Fruit fly (Drosophila melanogaster) whole organism, embryonic: ENCODE data around the gene CG10254.

Source experiments
- Atf3 ChIP-seq: fragments of 200-800 bp; sonication (Bioruptor generic); optimal IDR thresholded peaks from 3 replicates; lab custom pipeline; 2016; ENCODE audit warnings: missing biosample characterization, missing genetic modification characterization
- CG10431 ChIP-seq: fragments of 200-800 bp; sonication (Bioruptor generic); optimal IDR thresholded peaks from 3 replicates; lab custom pipeline; 2018; ENCODE audit warnings: missing biosample characterization, mild to moderate bottlenecking, missing genetic modification characterization
- CG11723 ChIP-seq: fragments of 200-800 bp; sonication (Bioruptor generic); optimal IDR thresholded peaks from 2 replicates; lab custom pipeline; 2017; ENCODE audit warnings: missing biosample characterization, mild to moderate bottlenecking, missing genetic modification characterization
- CG12744 ChIP-seq: fragments of 200-800 bp; sonication (Bioruptor generic); optimal IDR thresholded peaks from 2 replicates; lab custom pipeline; 2016; ENCODE audit warnings: missing biosample characterization, missing genetic modification characterization
- CG15011 ChIP-seq: fragments of 200-800 bp; sonication (Bioruptor generic); optimal IDR thresholded peaks from 3 replicates; lab custom pipeline; 2018; ENCODE audit warnings: missing biosample characterization, mild to moderate bottlenecking, missing genetic modification characterization
- CG15073 ChIP-seq: fragments of 200-800 bp; sonication (Bioruptor generic); optimal IDR thresholded peaks from 2 replicates; lab custom pipeline; 2016; ENCODE audit warnings: missing biosample characterization, missing genetic modification characterization
- CG15269 ChIP-seq: fragments of 200-800 bp; sonication (Bioruptor generic); optimal IDR thresholded peaks from 2 replicates; lab custom pipeline; 2018; ENCODE audit warnings: missing biosample characterization, mild to moderate bottlenecking, missing genetic modification characterization, moderate library complexity
- CG17385 ChIP-seq: fragments of 200-800 bp; sonication (Bioruptor generic); optimal IDR thresholded peaks from 3 replicates; lab custom pipeline; 2018; ENCODE audit warnings: missing biosample characterization, mild to moderate bottlenecking, missing genetic modification characterization
- CG17802 ChIP-seq: fragments of 200-800 bp; sonication (Bioruptor generic); optimal IDR thresholded peaks from 2 replicates; lab custom pipeline; 2018; ENCODE audit warnings: missing biosample characterization, mild to moderate bottlenecking, missing genetic modification characterization, moderate library complexity
- CG17829 ChIP-seq: fragments of 200-800 bp; optimal IDR thresholded peaks from 2 replicates; lab custom pipeline; 2019; ENCODE audit warnings: missing biosample characterization, mild to moderate bottlenecking, missing genetic modification characterization, moderate library complexity
- CG30431 ChIP-seq: fragments of 200-800 bp; sonication (Bioruptor generic); optimal IDR thresholded peaks from 2 replicates; lab custom pipeline; 2017; ENCODE audit warnings: missing biosample characterization, missing genetic modification characterization
- CG31388 ChIP-seq: fragments of 200-800 bp; sonication (Bioruptor generic); optimal IDR thresholded peaks from 2 replicates; lab custom pipeline; 2016; ENCODE audit warnings: missing biosample characterization, missing genetic modification characterization
- CG42726 ChIP-seq: fragments of 200-800 bp; sonication (Bioruptor generic); IDR thresholded peaks from 2 replicates; pipeline ENCODE4 v1.3.6; 2022; ENCODE audit warnings: missing biosample characterization, missing genetic modification characterization; ENCODE audit not compliant: partially characterized antibody
- CG4282 ChIP-seq: fragments of 200-800 bp; sonication (Bioruptor generic); optimal IDR thresholded peaks from 2 replicates; lab custom pipeline; 2016; ENCODE audit warnings: missing biosample characterization, missing genetic modification characterization
- CG4404 ChIP-seq: fragments of 200-800 bp; sonication (Bioruptor generic); IDR thresholded peaks from 2 replicates; pipeline ENCODE4 v1.3.6; 2022; ENCODE audit warnings: missing biosample characterization, missing genetic modification characterization
- CG4424 ChIP-seq: fragments of 200-800 bp; sonication (Bioruptor generic); optimal IDR thresholded peaks from 3 replicates; lab custom pipeline; 2016; ENCODE audit warnings: missing biosample characterization, missing genetic modification characterization
- CG6813 ChIP-seq: fragments of 200-800 bp; sonication (Bioruptor generic); optimal IDR thresholded peaks from 2 replicates; lab custom pipeline; 2017; ENCODE audit warnings: missing biosample characterization, missing genetic modification characterization, mild to moderate bottlenecking, moderate library complexity, missing genetic modification reagents
- CG7357 ChIP-seq: fragments of 200-800 bp; sonication (Bioruptor generic); IDR thresholded peaks from 3 replicates; pipeline ENCODE4 v1.3.6; 2022; ENCODE audit warnings: missing biosample characterization, missing genetic modification characterization
- CG7745 ChIP-seq: fragments of 200-800 bp; sonication (Bioruptor generic); optimal IDR thresholded peaks from 2 replicates; lab custom pipeline; 2018; ENCODE audit warnings: missing biosample characterization, mild to moderate bottlenecking, missing genetic modification characterization, moderate library complexity
- CG9797 ChIP-seq: fragments of 200-800 bp; sonication (Bioruptor generic); optimal IDR thresholded peaks from 3 replicates; lab custom pipeline; 2018; ENCODE audit warnings: missing biosample characterization, mild to moderate bottlenecking, missing genetic modification characterization
- CrebB ChIP-seq: fragments of 200-800 bp; sonication (Bioruptor generic); optimal IDR thresholded peaks from 3 replicates; lab custom pipeline; 2018; ENCODE audit warnings: missing biosample characterization, mild to moderate bottlenecking, missing genetic modification characterization
- D19B ChIP-seq: fragments of 200-800 bp; sonication (Bioruptor generic); optimal IDR thresholded peaks from 2 replicates; lab custom pipeline; 2017; ENCODE audit warnings: missing biosample characterization, mild to moderate bottlenecking, missing genetic modification characterization
- Doc3 ChIP-seq: fragments of 200-800 bp; sonication (Bioruptor generic); IDR thresholded peaks from 3 replicates; pipeline ENCODE4 v1.3.6; 2022; ENCODE audit warnings: missing biosample characterization, missing genetic modification characterization; ENCODE audit not compliant: partially characterized antibody
- ERR ChIP-seq: fragments of 200-800 bp; sonication (Bioruptor generic); optimal IDR thresholded peaks from 2 replicates; lab custom pipeline; 2016; ENCODE audit warnings: missing biosample characterization, missing genetic modification characterization
- Mad ChIP-seq: fragments of 200-800 bp; sonication (Bioruptor generic); optimal IDR thresholded peaks from 2 replicates; lab custom pipeline; 2016; ENCODE audit warnings: missing biosample characterization, missing genetic modification characterization
- Max ChIP-seq: fragments of 200-800 bp; sonication (Bioruptor generic); optimal IDR thresholded peaks from 2 replicates; lab custom pipeline; 2016; ENCODE audit warnings: missing biosample characterization, mild to moderate bottlenecking, missing genetic modification characterization
- Med ChIP-seq: fragments of 200-800 bp; sonication (Bioruptor generic); peaks from one replicate; lab custom pipeline; 2016; ENCODE audit warnings: missing biosample characterization, missing genetic modification characterization, mild to moderate bottlenecking, inconsistent platforms, moderate library complexity
- Nf-YB ChIP-seq: fragments of 200-800 bp; sonication (Bioruptor generic); optimal IDR thresholded peaks from 3 replicates; lab custom pipeline; 2019; ENCODE audit warnings: missing biosample characterization, mild to moderate bottlenecking, missing genetic modification characterization, moderate library complexity
- NfI ChIP-seq: fragments of 200-800 bp; sonication (Bioruptor generic); optimal IDR thresholded peaks from 3 replicates; lab custom pipeline; 2018; ENCODE audit warnings: missing biosample characterization, mild to moderate bottlenecking, missing genetic modification characterization, moderate library complexity
- Six4 ChIP-seq: fragments of 200-800 bp; sonication (Bioruptor generic); optimal IDR thresholded peaks from 2 replicates; lab custom pipeline; 2016; ENCODE audit warnings: missing biosample characterization, missing genetic modification characterization
- Taf1 ChIP-seq: fragments of 200-800 bp; sonication (Bioruptor generic); IDR thresholded peaks from 2 replicates; pipeline ENCODE4 v1.3.6; 2022; ENCODE audit warnings: missing biosample characterization, missing genetic modification characterization
- bbx ChIP-seq: fragments of 200-800 bp; sonication (Bioruptor generic); IDR thresholded peaks from 2 replicates; pipeline ENCODE4 v1.3.6; 2022; ENCODE audit warnings: missing biosample characterization, missing genetic modification characterization; ENCODE audit not compliant: partially characterized antibody
- btn ChIP-seq: fragments of 200-800 bp; sonication (Bioruptor generic); optimal IDR thresholded peaks from 2 replicates; lab custom pipeline; 2016; ENCODE audit warnings: missing biosample characterization, missing genetic modification characterization
- ci ChIP-seq: fragments of 200-800 bp; sonication (Bioruptor generic); IDR thresholded peaks from 3 replicates; pipeline ENCODE4 v1.3.6; 2022; ENCODE audit warnings: missing biosample characterization, missing genetic modification characterization
- dati ChIP-seq: fragments of 200-800 bp; sonication (Bioruptor generic); IDR thresholded peaks from 2 replicates; pipeline ENCODE4 v1.3.6; 2022; ENCODE audit warnings: missing biosample characterization, missing genetic modification characterization
- dysf ChIP-seq: fragments of 200-800 bp; sonication (Bioruptor generic); IDR thresholded peaks from 3 replicates; pipeline ENCODE4 v1.3.6; 2022; ENCODE audit warnings: missing biosample characterization, missing genetic modification characterization
- exex ChIP-seq: fragments of 200-800 bp; sonication (Bioruptor generic); optimal IDR thresholded peaks from 4 replicates; lab custom pipeline; 2018; ENCODE audit warnings: missing biosample characterization, mild to moderate bottlenecking, missing genetic modification characterization, moderate library complexity
- grau ChIP-seq: fragments of 200-800 bp; optimal IDR thresholded peaks from 3 replicates; lab custom pipeline; 2019; ENCODE audit warnings: missing biosample characterization, mild to moderate bottlenecking, missing genetic modification characterization, moderate library complexity
- ind ChIP-seq: fragments of 200-800 bp; sonication (Bioruptor generic); optimal IDR thresholded peaks from 3 replicates; lab custom pipeline; 2016; ENCODE audit warnings: missing biosample characterization, missing genetic modification characterization
- lmd ChIP-seq: fragments of 200-800 bp; sonication (Bioruptor generic); IDR thresholded peaks from 2 replicates; pipeline ENCODE4 v1.3.6; 2022; ENCODE audit warnings: missing biosample characterization, missing genetic modification characterization
- lov ChIP-seq, 2 experiments: fragments of 200-800 bp in 1 of 2; fragments of >200 bp in 1 of 2; sonication (Bioruptor generic) in 1 of 2; IDR thresholded peaks in 1 of 2; optimal IDR thresholded peaks in 1 of 2; 2 replicates in 1 of 2; 3 replicates in 1 of 2; pipeline versions ENCODE4 v1.3.6 to Lab custom; 2017 to 2022; ENCODE audit warnings: missing biosample characterization in 1 of 2, missing genetic modification characterization in 1 of 2
- nerfin-2 ChIP-seq: fragments of 200-800 bp; sonication (Bioruptor generic); IDR thresholded peaks from 2 replicates; pipeline ENCODE4 v1.3.6; 2022; ENCODE audit warnings: missing biosample characterization, missing genetic modification characterization; ENCODE audit not compliant: partially characterized antibody
- peb ChIP-seq: fragments of 200-800 bp; sonication (Bioruptor generic); IDR thresholded peaks from 2 replicates; pipeline ENCODE4 v1.3.6; 2022; ENCODE audit warnings: missing biosample characterization, missing genetic modification characterization
- phol ChIP-seq: fragments of 200-800 bp; sonication (Bioruptor generic); optimal IDR thresholded peaks from 3 replicates; lab custom pipeline; 2018; ENCODE audit warnings: missing biosample characterization, mild to moderate bottlenecking, missing genetic modification characterization, moderate library complexity
- pros ChIP-seq: fragments of 200-800 bp; sonication (Bioruptor generic); optimal IDR thresholded peaks from 3 replicates; lab custom pipeline; 2019; ENCODE audit warnings: missing biosample characterization, mild to moderate bottlenecking, missing genetic modification characterization, moderate library complexity
- slbo ChIP-seq: fragments of 200-800 bp; sonication (Bioruptor generic); IDR thresholded peaks from 2 replicates; pipeline ENCODE4 v1.3.6; 2022; ENCODE audit warnings: missing biosample characterization, missing genetic modification characterization
- stwl ChIP-seq: fragments of 200-800 bp; sonication (Bioruptor generic); optimal IDR thresholded peaks from 3 replicates; lab custom pipeline; 2018; ENCODE audit warnings: missing biosample characterization, mild to moderate bottlenecking, missing genetic modification characterization, moderate library complexity
- tio ChIP-seq: fragments of 200-800 bp; sonication (Bioruptor generic); optimal IDR thresholded peaks from 2 replicates; lab custom pipeline; 2017; ENCODE audit warnings: missing biosample characterization, missing genetic modification characterization, inconsistent platforms
- vfl ChIP-seq: fragments of 200-800 bp; sonication (Bioruptor generic); optimal IDR thresholded peaks from 2 replicates; lab custom pipeline; 2016; ENCODE audit warnings: missing biosample characterization, missing genetic modification characterization
- yki ChIP-seq: fragments of >200 bp; optimal IDR thresholded peaks from 3 replicates; lab custom pipeline; 2018
- z ChIP-seq: fragments of 200-800 bp; sonication (Bioruptor generic); IDR thresholded peaks from 3 replicates; pipeline ENCODE4 v1.3.6; 2022; ENCODE audit warnings: missing biosample characterization, missing genetic modification characterization

CG10254 gene

DNA sequence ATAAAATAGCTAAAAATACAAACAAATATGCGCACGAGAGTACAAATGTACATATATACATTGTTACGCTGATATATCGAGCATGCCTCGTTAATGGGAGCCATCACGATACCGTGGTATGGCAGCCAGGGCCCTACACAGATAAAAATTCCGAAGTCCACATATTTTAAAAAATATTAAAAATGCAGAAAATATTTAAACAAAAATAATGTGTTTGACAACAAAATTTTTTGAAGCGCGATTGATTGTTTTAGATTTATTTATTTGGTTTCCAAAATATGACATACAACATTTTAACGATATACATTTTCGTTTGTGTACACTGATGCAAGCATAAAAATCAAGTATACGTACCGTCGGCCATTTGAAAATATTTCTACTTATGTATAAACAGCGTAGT, 32.0 kb upstream of the CG10254 start (continued):
- TF ChIP-seq pros (no peak), CG17802 (tag; lab: Kevin White, UChicago) (peak; percentile 5), CG4424 (peak; percentile 64), dati (GFP tag; lab: Robert Waterston, UW) (no peak), Mad (GFP tag; lab: Kevin White, UChicago) (peak; percentile 49), nerfin-2 (GFP tag; lab: Robert Waterston, UW) (no peak), grau (tag; lab: Kevin White, UChicago) (peak; percentile 87), CG7357 (peak; percentile 67), ind (peak; percentile 82), tio (GFP tag; lab: Kevin White, UChicago) (peak; percentile 61), CG30431 (GFP tag; lab: Kevin White, UChicago) (peak; percentile 29), CG10431 (GFP tag; lab: Kevin White, UChicago) (no peak), CG7745 (no peak), yki (lab: Kevin White, UChicago) (no peak), CG42726 (GFP tag; lab: Robert Waterston, UW) (no peak), D19B (peak; percentile 76), CG15073 (GFP tag; lab: Kevin White, UChicago) (no peak), CG11723 (peak; percentile 36), CG17385 (GFP tag; lab: Kevin White, UChicago) (peak; percentile 72), Nf-YB (GFP tag; lab: Kevin White, UChicago) (peak; percentile 64), Doc3 (GFP tag; lab: Robert Waterston, UW) (no peak), Six4 (peak; percentile 48), NfI (GFP tag; lab: Kevin White, UChicago) (peak; percentile 65), CrebB (tag; lab: Kevin White, UChicago) (peak; percentile 66), CG6813 (peak; percentile 65), slbo (GFP tag; lab: Robert Waterston, UW) (peak; percentile 92), lmd (GFP tag; lab: Robert Waterston, UW) (peak; percentile 79), CG15269 (tag; lab: Kevin White, UChicago) (peak; percentile 84), Med (GFP tag; lab: Kevin White, UChicago) (peak; percentile 95), Max (GFP tag; lab: Kevin White, UChicago) (peak; percentile 70), dysf (peak; percentile 87), CG4282 (GFP tag; lab: Kevin White, UChicago) (no peak), CG15011 (GFP tag; lab: Kevin White, UChicago) (peak; percentile 82), phol (tag; lab: Kevin White, UChicago) (peak; percentile 69), CG9797 (no peak), exex (tag; lab: Kevin White, UChicago) (peak; percentile 54), z (GFP tag; lab: Robert Waterston, UW) (no peak), CG12744 (GFP tag; lab: Kevin White, UChicago) (peak; percentile 53), CG31388 (no peak), ERR (GFP tag; lab: Kevin White, UChicago) (peak; percentile 47), CG17829 (peak; percentile 75), lov (optimal IDR thresholded peaks at IDR 0.05; lab: Kevin White, UChicago) (no peak), lov (GFP tag; IDR thresholded peaks at IDR 0.05; lab: Robert Waterston, UW) (no peak), Atf3 (GFP tag; lab: Kevin White, UChicago) (no peak), bbx (no peak), vfl (peak; percentile 81), peb (GFP tag; lab: Robert Waterston, UW) (no peak), stwl (tag; lab: Kevin White, UChicago) (no peak), btn (GFP tag; lab: Kevin White, UChicago) (peak; percentile 1), CG4404 (GFP tag; lab: Robert Waterston, UW) (peak; percentile 57), ci (peak; percentile 77), Taf1 (peak; percentile 70; the same call in 1 of the 2 replicates)
